Worm (Caenorhabditis elegans): Measurements from ENCODE around the gene T28A11.2.

Gene T28A11.2

ce11 chrV:3315308-3315707 lies 35.1 kb downstream of the T28A11.2 start, which contains the start of gene arrd-19 (continued):
- no peak for TF ChIP-seq php-3 (GFP tag; IDR thresholded peaks at IDR 0.05)
- TF ChIP-seq ZK546.5 (tag; optimal IDR thresholded peaks at IDR 0.05) = no peak
- no peak for TF ChIP-seq nhr-41 (GFP tag; IDR thresholded peaks at IDR 0.05)
- TF ChIP-seq nhr-6 (tag; optimal IDR thresholded peaks at IDR 0.05) = peak; percentile 57
- TF ChIP-seq set-16 (GFP tag; IDR thresholded peaks at IDR 0.05) = no peak
- TF ChIP-seq ama-1 (optimal IDR thresholded peaks at IDR 0.05) = no peak
- no peak for TF ChIP-seq nhr-111 (GFP tag; optimal IDR thresholded peaks at IDR 0.05)
- no peak for TF ChIP-seq madf-9 (GFP tag; conservative IDR thresholded peaks at IDR 0.05)
- TF ChIP-seq Y75B8A.6 (GFP tag; IDR thresholded peaks at IDR 0.05) = no peak
- no peak for TF ChIP-seq ceh-32 (tag; optimal IDR thresholded peaks at IDR 0.05; ENCODE audit: poor library complexity)
- TF ChIP-seq dmd-6 (GFP tag; IDR thresholded peaks at IDR 0.05) = peak; percentile 92
- TF ChIP-seq ceh-82 (tag; optimal IDR thresholded peaks at IDR 0.05) = no peak
- no peak for TF ChIP-seq Y48G9A.11 (GFP tag; IDR thresholded peaks at IDR 0.05)
- TF ChIP-seq egl-43 (GFP tag; IDR thresholded peaks at IDR 0.05) = no peak; the same call in 1 of the 2 replicates
- TF ChIP-seq lir-3 (tag; optimal IDR thresholded peaks at IDR 0.05) = no peak
- TF ChIP-seq saeg-2 (GFP tag; IDR thresholded peaks at IDR 0.05) = peak; percentile 80; the same call in 1 of the 2 replicates
- TF ChIP-seq ceh-20 (GFP tag; IDR thresholded peaks at IDR 0.05) = peak; percentile 61; the same call in 1 of the 2 replicates
- TF ChIP-seq dve-1 (tag; optimal IDR thresholded peaks at IDR 0.05; ENCODE audit: insufficient read depth) = peak; percentile 89
- TF ChIP-seq nhr-48 (tag; optimal IDR thresholded peaks at IDR 0.05) = peak; percentile 90
- TF ChIP-seq ZK337.2 (GFP tag; IDR thresholded peaks at IDR 0.05) = no peak
- TF ChIP-seq vab-7 (GFP tag; IDR thresholded peaks at IDR 0.05) = no peak; the same call in 1 of the 2 replicates
- TF ChIP-seq zfp-3 (GFP tag; conservative IDR thresholded peaks at IDR 0.05) = no peak
- TF ChIP-seq zip-11 (GFP tag; IDR thresholded peaks at IDR 0.05) = no peak
- peak; percentile 86 for TF ChIP-seq ctbp-1 (GFP tag; IDR thresholded peaks at IDR 0.05)

- TF ChIP-seq lin-29 (GFP tag; IDR thresholded peaks at IDR 0.05) (no peak), ceh-82 (tag; optimal IDR thresholded peaks at IDR 0.05) (no peak), Y105C5A.15 (GFP tag; IDR thresholded peaks at IDR 0.05) (no peak), spr-3 (GFP tag; optimal IDR thresholded peaks at IDR 0.05) (no peak), mdt-29 (GFP tag; IDR thresholded peaks at IDR 0.05) (no peak)
These were observed 35.9 kb downstream of the T28A11.2 start, which contains the start of gene F35F10.1 for ce11 chrV:3316108-3316507. Gene F35F10.1 (plus strand): TSS chrV:3316307.

ce11 chrV:3318975-3319374 lies 38.8 kb downstream of the T28A11.2 start, which contains the start of gene F35F10.13:
Gene F35F10.13 (minus strand): TSS chrV:3319075.
- TF ChIP-seq ama-1 (optimal IDR thresholded peaks at IDR 0.05) (no peak), hif-1 (tag; optimal IDR thresholded peaks at IDR 0.05) (no peak), jun-1 (tag; optimal IDR thresholded peaks at IDR 0.05) (no peak), ceh-20 (GFP tag; IDR thresholded peaks at IDR 0.05) (no peak), F44E2.7 (GFP tag; IDR thresholded peaks at IDR 0.05) (no peak), ces-1 (GFP tag; optimal IDR thresholded peaks at IDR 0.05) (no peak), arid-1 (GFP tag; conservative IDR thresholded peaks at IDR 0.05) (no peak), lin-38 (GFP tag; IDR thresholded peaks at IDR 0.05) (no peak), nhr-42 (GFP tag; IDR thresholded peaks at IDR 0.05) (no peak), Y48G9A.11 (GFP tag; IDR thresholded peaks at IDR 0.05) (no peak), tra-1 (GFP tag; IDR thresholded peaks at IDR 0.05) (no peak), nhr-25 (tag; optimal IDR thresholded peaks at IDR 0.05; ENCODE audit: borderline replicate concordance, insufficient read depth) (no peak), ZK337.2 (GFP tag; IDR thresholded peaks at IDR 0.05) (no peak), saeg-2 (GFP tag; IDR thresholded peaks at IDR 0.05) (no peak), D1046.2 (GFP tag; IDR thresholded peaks at IDR 0.05) (no peak), dve-1 (tag; optimal IDR thresholded peaks at IDR 0.05; ENCODE audit: insufficient read depth) (no peak), Y5F2A.4 (GFP tag; optimal IDR thresholded peaks at IDR 0.05) (no peak), hmg-1.1 (GFP tag; IDR thresholded peaks at IDR 0.05) (no peak), madf-5 (GFP tag; IDR thresholded peaks at IDR 0.05) (no peak), fos-1 (tag; optimal IDR thresholded peaks at IDR 0.05) (no peak)

All from whole organism, L4 larva.